Worm (Caenorhabditis elegans): ENCODE measurements around the gene F11A5.15.

F11A5.15 gene

ce11 chrV:16235135-16235534 is 16.7 kb upstream of the F11A5.15 start, which contains the start of gene F21H7.3:
F21H7.3 (minus strand) TSS chrV:16235235.
- no peak for TF ChIP-seq egl-27 (tag; optimal IDR thresholded peaks at IDR 0.05)

ce11 chrV:16233624-16234023 is 15.2 kb upstream of the F11A5.15 start, which contains the start of gene clec-233:
clec-233 (plus strand) TSS chrV:16233924.
- TF ChIP-seq elt-1 (tag; optimal IDR thresholded peaks at IDR 0.05) (no peak), nhr-11 (tag; optimal IDR thresholded peaks at IDR 0.05) (no peak), nhr-23 (tag; optimal IDR thresholded peaks at IDR 0.05) (no peak), ama-1 (optimal IDR thresholded peaks at IDR 0.05) (no peak), elt-3 (tag; optimal IDR thresholded peaks at IDR 0.05) (no peak), skn-1 (tag; optimal IDR thresholded peaks at IDR 0.05) (no peak), ztf-11 (tag; optimal IDR thresholded peaks at IDR 0.05) (no peak), unc-55 (GFP tag; optimal IDR thresholded peaks at IDR 0.05) (no peak), egl-27 (tag; optimal IDR thresholded peaks at IDR 0.05) (no peak), fos-1 (tag; optimal IDR thresholded peaks at IDR 0.05) (no peak), nhr-6 (tag; optimal IDR thresholded peaks at IDR 0.05) (no peak), alr-1 (tag; optimal IDR thresholded peaks at IDR 0.05) (no peak), sma-9 (GFP tag; optimal IDR thresholded peaks at IDR 0.05) (no peak), sma-9 (tag; optimal IDR thresholded peaks at IDR 0.05) (no peak), ceh-16 (tag; optimal IDR thresholded peaks at IDR 0.05) (no peak), C34F6.9 (tag; optimal IDR thresholded peaks at IDR 0.05) (no peak)

ce11 chrV:16232180-16232579 is 13.8 kb upstream of the F11A5.15 start, which contains the start of gene gst-22:
gst-22 (minus strand) TSS chrV:16232282.
- TF ChIP-seq skn-1 (tag; optimal IDR thresholded peaks at IDR 0.05) (peak; percentile 10), nhr-237 (tag; optimal IDR thresholded peaks at IDR 0.05) (no peak), sma-9 (GFP tag; optimal IDR thresholded peaks at IDR 0.05) (peak; percentile 56), sma-9 (tag; optimal IDR thresholded peaks at IDR 0.05) (no peak), ZK546.5 (tag; optimal IDR thresholded peaks at IDR 0.05) (no peak), fos-1 (tag; optimal IDR thresholded peaks at IDR 0.05) (peak; percentile 99), gmeb-1 (tag; optimal IDR thresholded peaks at IDR 0.05) (peak; percentile 5), unc-62 (GFP tag; optimal IDR thresholded peaks at IDR 0.05) (no peak)

ce11 chrV:16229896-16230295 is 11.5 kb upstream of the F11A5.15 start, which contains the start of the genes F21H7.2 and F21H7.12:
F21H7.2 (minus strand) TSS chrV:16229996.
F21H7.12 (plus strand) TSS chrV:16230165.
- TF ChIP-seq lin-39 (tag; optimal IDR thresholded peaks at IDR 0.05) (no peak), unc-55 (GFP tag; optimal IDR thresholded peaks at IDR 0.05) (no peak), blmp-1 (tag; optimal IDR thresholded peaks at IDR 0.05; ENCODE audit: insufficient read depth) (no peak), snpc-4 (tag; optimal IDR thresholded peaks at IDR 0.05) (no peak), nhr-237 (tag; optimal IDR thresholded peaks at IDR 0.05) (no peak), F13H6.1 (tag; optimal IDR thresholded peaks at IDR 0.05) (no peak), nhr-12 (tag; optimal IDR thresholded peaks at IDR 0.05) (no peak), dmd-4 (tag; optimal IDR thresholded peaks at IDR 0.05) (no peak), C34F6.9 (tag; optimal IDR thresholded peaks at IDR 0.05) (no peak), sma-9 (GFP tag; optimal IDR thresholded peaks at IDR 0.05) (no peak), sma-9 (tag; optimal IDR thresholded peaks at IDR 0.05) (no peak), ztf-1 (GFP tag; conservative IDR thresholded peaks at IDR 0.05) (no peak), skn-1 (tag; optimal IDR thresholded peaks at IDR 0.05) (no peak), lsy-2 (tag; optimal IDR thresholded peaks at IDR 0.05) (no peak), nhr-10 (tag; optimal IDR thresholded peaks at IDR 0.05) (no peak), fos-1 (tag; optimal IDR thresholded peaks at IDR 0.05) (no peak), aly-2 (tag; optimal IDR thresholded peaks at IDR 0.05) (no peak), ceh-16 (tag; optimal IDR thresholded peaks at IDR 0.05) (no peak)

ce11 chrV:16229439-16229838 is 11.0 kb upstream of the F11A5.15 start:
- no peak for TF ChIP-seq zag-1 (tag; optimal IDR thresholded peaks at IDR 0.05)
- TF ChIP-seq blmp-1 (tag; optimal IDR thresholded peaks at IDR 0.05; ENCODE audit: insufficient read depth) = no peak
- TF ChIP-seq fos-1 (tag; optimal IDR thresholded peaks at IDR 0.05) = no peak
- no peak for TF ChIP-seq lin-13 (GFP tag; optimal IDR thresholded peaks at IDR 0.05)
- TF ChIP-seq skn-1 (tag; optimal IDR thresholded peaks at IDR 0.05) = no peak
- TF ChIP-seq sem-4 (tag; optimal IDR thresholded peaks at IDR 0.05) = no peak
- TF ChIP-seq ama-1 (optimal IDR thresholded peaks at IDR 0.05) = no peak
- no peak for TF ChIP-seq dmd-4 (tag; optimal IDR thresholded peaks at IDR 0.05)
- TF ChIP-seq crh-2 (tag; optimal IDR thresholded peaks at IDR 0.05) = no peak
- no peak for TF ChIP-seq nhr-237 (tag; optimal IDR thresholded peaks at IDR 0.05)
- TF ChIP-seq alr-1 (tag; optimal IDR thresholded peaks at IDR 0.05) = no peak
- TF ChIP-seq mab-5 (tag; optimal IDR thresholded peaks at IDR 0.05) = no peak
- no peak for TF ChIP-seq lin-39 (tag; optimal IDR thresholded peaks at IDR 0.05)
- TF ChIP-seq egl-27 (tag; optimal IDR thresholded peaks at IDR 0.05) = no peak
- no peak for TF ChIP-seq nhr-10 (tag; optimal IDR thresholded peaks at IDR 0.05)
- TF ChIP-seq nhr-25 (tag; optimal IDR thresholded peaks at IDR 0.05) = no peak
- no peak for TF ChIP-seq gmeb-1 (tag; optimal IDR thresholded peaks at IDR 0.05)
- TF ChIP-seq sma-3 (GFP tag; optimal IDR thresholded peaks at IDR 0.05) = no peak
- TF ChIP-seq Y55F3AM.14 (GFP tag; optimal IDR thresholded peaks at IDR 0.05) = no peak
- no peak for TF ChIP-seq lsy-2 (tag; optimal IDR thresholded peaks at IDR 0.05)

All from whole organism, L2 larva.